Fruit fly (Drosophila melanogaster): ENCODE measurements around the gene Cyp4ae1.

Cyp4ae1 gene

dm6 chrX:2149478-2149877 lies 29.3 kb upstream of the Cyp4ae1 start, which contains the start of gene bcn92 (continued):
- TF ChIP-seq danr (GFP tag; IDR thresholded peaks at IDR 0.05) (no peak), CG6254 (GFP tag; optimal IDR thresholded peaks at IDR 0.05) (no peak), ab (GFP tag; optimal IDR thresholded peaks at IDR 0.05) (no peak), CG17829 (tag; optimal IDR thresholded peaks at IDR 0.05) (peak; percentile 61), Dip2 (GFP tag; IDR thresholded peaks at IDR 0.05) (no peak), org-1 (GFP tag; optimal IDR thresholded peaks at IDR 0.05) (no peak), CG33557 (GFP tag; optimal IDR thresholded peaks at IDR 0.05) (no peak), Lpt (GFP tag; optimal IDR thresholded peaks at IDR 0.05) (no peak), CG3281 (GFP tag; optimal IDR thresholded peaks at IDR 0.05) (peak; percentile 24), B-H2 (GFP tag; optimal IDR thresholded peaks at IDR 0.05) (peak; percentile 32), CG3995 (GFP tag; optimal IDR thresholded peaks at IDR 0.05) (peak; percentile 28), cad (GFP tag; optimal IDR thresholded peaks at IDR 0.05) (no peak), ERR (GFP tag; optimal IDR thresholded peaks at IDR 0.05) (peak; percentile 19), CG16813 (GFP tag; IDR thresholded peaks at IDR 0.05; ENCODE audit: partially characterized antibody) (peak; percentile 94), esg (GFP tag; conservative IDR thresholded peaks at IDR 0.05) (no peak), kay (GFP tag; optimal IDR thresholded peaks at IDR 0.05) (no peak), Chrac-16 (GFP tag; optimal IDR thresholded peaks at IDR 0.05) (peak; percentile 29), CG4360 (GFP tag; IDR thresholded peaks at IDR 0.05) (no peak), CG12391 (tag; optimal IDR thresholded peaks at IDR 0.05) (peak; percentile 64), CG6813 (GFP tag; optimal IDR thresholded peaks at IDR 0.05) (no peak), sr (GFP tag; IDR thresholded peaks at IDR 0.05) (no peak), zfh1 (GFP tag; IDR thresholded peaks at IDR 0.05) (no peak; the same call in 2 of the 3 replicates), CG10366 (GFP tag; IDR thresholded peaks at IDR 0.05) (0 out of 2 replicates have a peak, but pooled peaks have one; percentile 21), Gug (GFP tag; IDR thresholded peaks at IDR 0.05) (peak; percentile 56; the same call in 2 of the 4 replicates), slou (GFP tag; optimal IDR thresholded peaks at IDR 0.05) (no peak), Opbp (GFP tag; IDR thresholded peaks at IDR 0.05; ENCODE audit: partially characterized antibody) (peak; percentile 94), bab2 (GFP tag; optimal IDR thresholded peaks at IDR 0.05) (peak; percentile 33), Dbx (GFP tag; IDR thresholded peaks at IDR 0.05) (peak; percentile 70), Hr39 (optimal IDR thresholded peaks at IDR 0.05) (no peak), Hey (tag; optimal IDR thresholded peaks at IDR 0.05) (no peak), yki (optimal IDR thresholded peaks at IDR 0.05) (no peak), CG11398 (GFP tag; optimal IDR thresholded peaks at IDR 0.05) (no peak), sima (GFP tag; optimal IDR thresholded peaks at IDR 0.05) (no peak), CG2678 (tag; optimal IDR thresholded peaks at IDR 0.05) (peak; percentile 42), knrl (GFP tag; IDR thresholded peaks at IDR 0.05; ENCODE audit: partially characterized antibody) (peak; percentile 94), Bdp1 (GFP tag; optimal IDR thresholded peaks at IDR 0.05) (no peak), cwo (GFP tag; optimal IDR thresholded peaks at IDR 0.05) (peak; percentile 51), CG4404 (GFP tag; IDR thresholded peaks at IDR 0.05) (no peak), cg (GFP tag; optimal IDR thresholded peaks at IDR 0.05) (no peak), CG12744 (GFP tag; optimal IDR thresholded peaks at IDR 0.05) (no peak), slp2 (GFP tag; optimal IDR thresholded peaks at IDR 0.05) (peak; percentile 16), TFAM (GFP tag; optimal IDR thresholded peaks at IDR 0.05) (no peak), Dad (GFP tag; optimal IDR thresholded peaks at IDR 0.05) (no peak), CG7987 (GFP tag; optimal IDR thresholded peaks at IDR 0.05) (no peak), CG43689 (GFP tag; IDR thresholded peaks at IDR 0.05) (no peak), CG4617 (GFP tag; optimal IDR thresholded peaks at IDR 0.05; ENCODE audit: borderline replicate concordance) (peak; percentile 24), luna (GFP tag; optimal IDR thresholded peaks at IDR 0.05) (no peak), ewg (GFP tag; optimal IDR thresholded peaks at IDR 0.05) (no peak), CG18262 (tag; optimal IDR thresholded peaks at IDR 0.05) (peak; percentile 19), CG3847 (GFP tag; IDR thresholded peaks at IDR 0.05) (peak; percentile 39), CG8281 (tag; optimal IDR thresholded peaks at IDR 0.05) (no peak), Dp (GFP tag; optimal IDR thresholded peaks at IDR 0.05) (peak; percentile 10), nmo (GFP tag; optimal IDR thresholded peaks at IDR 0.05) (peak; percentile 54)
